Worm (Caenorhabditis elegans) whole organism, L4/young adult: ENCODE measurements around the gene eri-9.

Experiments used
- W03F9.2 ChIP-seq: fragments of 150-350 bp; optimal IDR thresholded peaks from 2 replicates; lab custom pipeline; 2014; ENCODE audit warnings: missing biosample characterization, missing genetic modification characterization
- dao-5 ChIP-seq: sonication (generic microtip); optimal IDR thresholded peaks from 2 replicates; lab custom pipeline; 2016; ENCODE audit warnings: missing genotype, missing genetic modification characterization, moderate library complexity, missing compliant biosample characterization
- him-1 ChIP-seq: sonication (generic microtip); optimal IDR thresholded peaks from 2 replicates; lab custom pipeline; 2016; ENCODE audit warnings: missing genotype, missing genetic modification reagents, missing genetic modification characterization, missing compliant biosample characterization

The eri-9 gene

DNA sequence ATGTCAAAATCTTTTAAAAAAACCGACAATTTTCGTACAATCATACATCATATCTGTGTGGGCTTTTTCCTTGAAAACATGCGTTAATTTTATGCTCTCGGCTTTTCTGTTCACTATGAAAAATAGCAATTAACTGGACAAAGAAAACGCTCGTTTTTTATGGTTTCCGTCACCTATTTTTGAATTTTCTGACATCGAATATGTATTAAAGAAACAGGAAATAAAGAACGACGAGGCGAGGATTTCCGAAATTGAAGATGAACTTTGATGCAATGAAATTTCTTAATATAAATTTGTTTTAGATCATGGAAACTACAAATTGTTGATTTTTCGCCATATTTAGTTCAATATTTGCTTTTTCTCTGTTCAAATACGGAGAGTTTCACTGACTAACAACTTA, 51.7 kb downstream of the eri-9 start:
- TF ChIP-seq dao-5 (tag; lab: Kevin White, UChicago) (no peak), him-1 (tag; lab: Kevin White, UChicago) (no peak), W03F9.2 (tag; lab: Kevin White, UChicago) (no peak)
